Fruit fly (Drosophila melanogaster) whole organism, embryonic: ENCODE measurements around the gene CG2444.

ENCODE experiments used
- Atf-2 ChIP-seq: fragments of 200-800 bp; sonication (Bioruptor generic); optimal IDR thresholded peaks from 2 replicates; lab custom pipeline; 2016; ENCODE audit warnings: missing biosample characterization, missing genetic modification characterization
- Meics ChIP-seq: fragments of 200-800 bp; sonication (Bioruptor generic); optimal IDR thresholded peaks from 2 replicates; lab custom pipeline; 2017; ENCODE audit warnings: missing biosample characterization, mild to moderate bottlenecking, missing genetic modification characterization
- abd-A ChIP-seq: fragments of 200-800 bp; sonication (Bioruptor generic); optimal IDR thresholded peaks from 3 replicates; lab custom pipeline; 2019; ENCODE audit warnings: missing biosample characterization, mild to moderate bottlenecking, missing genetic modification characterization, moderate library complexity
- bbx ChIP-seq: fragments of 200-800 bp; sonication (Bioruptor generic); IDR thresholded peaks from 2 replicates; pipeline ENCODE4 v1.3.6; 2022; ENCODE audit warnings: missing biosample characterization, missing genetic modification characterization; ENCODE audit not compliant: partially characterized antibody
- en ChIP-seq: fragments of 200-800 bp; sonication (Bioruptor generic); optimal IDR thresholded peaks from 2 replicates; lab custom pipeline; 2016; ENCODE audit warnings: missing biosample characterization, missing genetic modification characterization
- pros ChIP-seq: fragments of 200-800 bp; sonication (Bioruptor generic); optimal IDR thresholded peaks from 3 replicates; lab custom pipeline; 2019; ENCODE audit warnings: missing biosample characterization, mild to moderate bottlenecking, missing genetic modification characterization, moderate library complexity

DNA sequence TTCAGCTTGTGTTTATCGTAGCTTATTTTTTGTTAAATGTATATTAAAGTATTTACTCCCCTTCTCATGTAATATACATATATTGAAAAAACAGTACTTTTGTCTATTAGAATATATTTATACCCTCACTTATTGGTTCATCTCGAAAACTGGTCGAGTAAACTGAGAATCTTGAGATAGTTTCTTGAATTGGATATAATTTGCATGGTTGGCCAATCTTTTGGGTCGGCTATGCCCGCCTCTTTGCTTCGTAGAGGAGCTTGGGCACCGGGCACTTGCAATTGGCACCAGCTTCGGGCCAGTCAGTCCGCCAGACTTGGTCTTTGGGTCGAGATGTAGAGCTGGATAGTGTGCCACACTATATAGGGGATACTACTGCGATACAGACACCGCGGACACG lies 24.7 kb downstream of the CG2444 start:
- TF ChIP-seq en (GFP tag; lab: Kevin White, UChicago) (no peak), abd-A (tag; lab: Kevin White, UChicago) (no peak), Meics (GFP tag; lab: Kevin White, UChicago) (no peak), Atf-2 (GFP tag; lab: Kevin White, UChicago) (no peak), bbx (GFP tag; lab: Robert Waterston, UW) (no peak), pros (GFP tag; lab: Kevin White, UChicago) (no peak)
